Worm (Caenorhabditis elegans) whole organism, L1 larva: ENCODE results near the gene osm-11.

ENCODE experiments used
- C34B4.2 ChIP-seq: sonication (generic microtip); optimal IDR thresholded peaks from 2 replicates; lab custom pipeline; 2017; ENCODE audit warnings: mild to moderate bottlenecking, missing genetic modification characterization, missing compliant biosample characterization
- F16B12.6 ChIP-seq: fragments of 150-350 bp; optimal IDR thresholded peaks from 2 replicates; lab custom pipeline; 2014; ENCODE audit warnings: missing biosample characterization, missing genetic modification characterization
- Y116A8C.19 ChIP-seq: sonication (generic microtip); optimal IDR thresholded peaks from 2 replicates; lab custom pipeline; 2016; ENCODE audit warnings: missing compliant biosample characterization, missing genetic modification characterization, borderline replicate concordance
- aly-2 ChIP-seq: fragments of 150-350 bp; optimal IDR thresholded peaks from 2 replicates; lab custom pipeline; 2014; ENCODE audit warnings: missing biosample characterization, missing genetic modification characterization
- blmp-1 ChIP-seq: fragments of 150-350 bp; optimal IDR thresholded peaks from 2 replicates; lab custom pipeline; 2014; ENCODE audit warnings: missing biosample characterization, missing genetic modification characterization
- ceh-63 ChIP-seq: fragments of 200-800 bp; sonication (Bioruptor generic); optimal IDR thresholded peaks from 2 replicates; lab custom pipeline; 2018; ENCODE audit warnings: mild to moderate bottlenecking, missing genetic modification characterization, missing compliant biosample characterization
- ceh-88 ChIP-seq: fragments of 200-800 bp; sonication (Bioruptor generic); IDR thresholded peaks from 2 replicates; pipeline ENCODE4 v1.3.6; 2022; ENCODE audit warnings: missing genetic modification characterization, missing compliant biosample characterization
- ceh-90 ChIP-seq: sonication (generic microtip); optimal IDR thresholded peaks from 2 replicates; lab custom pipeline; 2016; ENCODE audit warnings: missing genetic modification characterization, missing compliant biosample characterization
- ces-1 ChIP-seq: fragments of 150-350 bp; optimal IDR thresholded peaks from 2 replicates; lab custom pipeline; 2014; ENCODE audit warnings: missing biosample characterization, missing genetic modification reagents, missing genetic modification characterization
- dpl-1 ChIP-seq, 3 experiments: fragments of 150-350 bp in 2 of 3; sonication (generic microtip) in 1 of 3; optimal IDR thresholded peaks; 2 replicates each; lab custom pipeline; 2014 to 2017; ENCODE audit warnings: missing biosample characterization in 3 of 3, missing genetic modification characterization in 3 of 3, missing genetic modification reagents in 3 of 3
- dsc-1 ChIP-seq: sonication (generic microtip); optimal IDR thresholded peaks from 2 replicates; lab custom pipeline; 2016; ENCODE audit warnings: mild to moderate bottlenecking, missing genetic modification characterization, missing compliant biosample characterization
- efl-3 ChIP-seq: fragments of 200-800 bp; sonication (Bioruptor generic); optimal IDR thresholded peaks from 2 replicates; lab custom pipeline; 2018; ENCODE audit warnings: mild to moderate bottlenecking, missing genetic modification characterization, missing compliant biosample characterization
- egl-13 ChIP-seq: sonication (generic microtip); optimal IDR thresholded peaks from 2 replicates; lab custom pipeline; 2016; ENCODE audit warnings: missing genotype, missing genetic modification reagents, missing genetic modification characterization, missing compliant biosample characterization
- elt-2 ChIP-seq: sonication (generic microtip); optimal IDR thresholded peaks from 2 replicates; lab custom pipeline; 2016; ENCODE audit warnings: missing genetic modification characterization, mild to moderate bottlenecking, inconsistent platforms, missing compliant biosample characterization, missing genetic modification reagents
- ets-5 ChIP-seq: fragments of 200-800 bp; sonication (Bioruptor generic); IDR thresholded peaks from 2 replicates; pipeline ENCODE4 v1.3.6; 2022; ENCODE audit warnings: missing genetic modification characterization, missing compliant biosample characterization
- fkh-10 ChIP-seq: sonication (generic microtip); optimal IDR thresholded peaks from 2 replicates; lab custom pipeline; 2017; ENCODE audit warnings: missing biosample characterization, missing genetic modification reagents, missing genetic modification characterization
- fkh-8 ChIP-seq: sonication (generic microtip); optimal IDR thresholded peaks from 2 replicates; lab custom pipeline; 2016; ENCODE audit warnings: mild to moderate bottlenecking, missing genetic modification characterization, missing compliant biosample characterization
- fos-1 ChIP-seq: fragments of 150-350 bp; optimal IDR thresholded peaks from 2 replicates; lab custom pipeline; 2014; ENCODE audit warnings: missing biosample characterization, missing genetic modification characterization
- grh-1 ChIP-seq: fragments of 200-800 bp; sonication (Bioruptor generic); IDR thresholded peaks from 2 replicates; pipeline ENCODE4 v1.3.6; 2022; ENCODE audit warnings: missing genetic modification reagents, missing genetic modification characterization, missing compliant biosample characterization
- hlh-4 ChIP-seq: sonication (generic microtip); optimal IDR thresholded peaks from 2 replicates; lab custom pipeline; 2016; ENCODE audit warnings: mild to moderate bottlenecking, missing genetic modification characterization, missing compliant biosample characterization
- hpl-2 ChIP-seq: fragments of 150-350 bp; optimal IDR thresholded peaks from 2 replicates; lab custom pipeline; 2014; ENCODE audit warnings: missing biosample characterization, missing genetic modification reagents, missing genetic modification characterization
- isw-1 ChIP-seq: fragments of 200-800 bp; sonication (Bioruptor generic); IDR thresholded peaks from 2 replicates; pipeline ENCODE4 v1.3.6; 2022; ENCODE audit warnings: missing genetic modification characterization, missing compliant biosample characterization
- jun-1 ChIP-seq: fragments of 150-350 bp; optimal IDR thresholded peaks from 2 replicates; lab custom pipeline; 2014; ENCODE audit warnings: missing biosample characterization, missing genetic modification reagents, missing genetic modification characterization
- lin-13 ChIP-seq: fragments of 150-350 bp; optimal IDR thresholded peaks from 2 replicates; lab custom pipeline; 2014; ENCODE audit warnings: missing biosample characterization, missing genetic modification reagents, missing genetic modification characterization
- lin-14 ChIP-seq: fragments of 200-800 bp; sonication (Bioruptor generic); optimal IDR thresholded peaks from 2 replicates; lab custom pipeline; 2018; ENCODE audit warnings: mild to moderate bottlenecking, missing genetic modification characterization, moderate library complexity, missing compliant biosample characterization
- lin-35 ChIP-seq, 2 experiments: fragments of 150-350 bp; optimal IDR thresholded peaks; 2 replicates each; lab custom pipeline; 2014; ENCODE audit warnings: missing biosample characterization in 2 of 2, missing genetic modification characterization in 2 of 2, missing genetic modification reagents in 2 of 2
- lir-3 ChIP-seq: sonication (generic microtip); optimal IDR thresholded peaks from 2 replicates; lab custom pipeline; 2016; ENCODE audit warnings: mild to moderate bottlenecking, missing genetic modification characterization, moderate library complexity, missing compliant biosample characterization; ENCODE audit not compliant: poor library complexity
- mdl-1 ChIP-seq, 2 experiments: fragments of 150-350 bp; optimal IDR thresholded peaks; 2 replicates each; lab custom pipeline; 2014 to 2017; ENCODE audit warnings: missing biosample characterization in 2 of 2, missing genetic modification characterization in 2 of 2, inconsistent platforms in 1 of 2
- mep-1 ChIP-seq: fragments of 150-350 bp; optimal IDR thresholded peaks from 2 replicates; lab custom pipeline; 2014; ENCODE audit warnings: missing biosample characterization, missing genetic modification characterization
- nhr-12 ChIP-seq: sonication (generic microtip); optimal IDR thresholded peaks from 2 replicates; lab custom pipeline; 2017; ENCODE audit warnings: missing biosample characterization, missing genetic modification characterization
- nhr-20 ChIP-seq: sonication (generic microtip); optimal IDR thresholded peaks from 2 replicates; lab custom pipeline; 2016; ENCODE audit warnings: mild to moderate bottlenecking, missing genetic modification characterization, missing compliant biosample characterization
- nhr-47 ChIP-seq: sonication (generic microtip); optimal IDR thresholded peaks from 2 replicates; lab custom pipeline; 2016; ENCODE audit warnings: mild to moderate bottlenecking, missing genetic modification characterization, moderate library complexity, missing compliant biosample characterization
- nhr-76 ChIP-seq: sonication (generic microtip); optimal IDR thresholded peaks from 2 replicates; lab custom pipeline; 2017; ENCODE audit warnings: missing biosample characterization, missing genetic modification characterization
- nhr-77 ChIP-seq: fragments of 150-350 bp; optimal IDR thresholded peaks from 2 replicates; lab custom pipeline; 2014; ENCODE audit warnings: missing biosample characterization, missing genetic modification characterization
- nhr-84 ChIP-seq: sonication (generic microtip); optimal IDR thresholded peaks from 2 replicates; lab custom pipeline; 2017; ENCODE audit warnings: missing biosample characterization, missing genetic modification characterization
- nhr-85 ChIP-seq: sonication (generic microtip); peaks from one replicate; lab custom pipeline; 2016; ENCODE audit warnings: missing genetic modification characterization, inconsistent platforms, missing compliant biosample characterization
- nhr-90 ChIP-seq: sonication (generic microtip); optimal IDR thresholded peaks from 2 replicates; lab custom pipeline; 2016; ENCODE audit warnings: mild to moderate bottlenecking, missing genetic modification characterization, missing compliant biosample characterization; ENCODE audit not compliant: poor library complexity
- pax-3 ChIP-seq: fragments of 200-800 bp; sonication (Bioruptor generic); optimal IDR thresholded peaks from 2 replicates; lab custom pipeline; 2018; ENCODE audit warnings: mild to moderate bottlenecking, missing genetic modification characterization, moderate library complexity, missing compliant biosample characterization
- pqm-1 ChIP-seq: sonication (generic microtip); optimal IDR thresholded peaks from 3 replicates; lab custom pipeline; 2017; ENCODE audit warnings: missing biosample characterization, missing genetic modification characterization
- rnt-1 ChIP-seq: sonication (generic microtip); optimal IDR thresholded peaks from 2 replicates; lab custom pipeline; 2016; ENCODE audit warnings: mild to moderate bottlenecking, missing genetic modification characterization, moderate library complexity, missing compliant biosample characterization
- skn-1 ChIP-seq: fragments of 150-350 bp; optimal IDR thresholded peaks from 2 replicates; lab custom pipeline; 2014; ENCODE audit warnings: missing biosample characterization, missing genetic modification characterization
- sptf-1 ChIP-seq: fragments of 150-350 bp; optimal IDR thresholded peaks from 2 replicates; lab custom pipeline; 2014; ENCODE audit warnings: missing biosample characterization, missing genetic modification characterization
- sup-37 ChIP-seq: fragments of 200-800 bp; sonication (Bioruptor generic); optimal IDR thresholded peaks from 2 replicates; lab custom pipeline; 2018; ENCODE audit warnings: mild to moderate bottlenecking, missing genetic modification characterization, missing compliant biosample characterization
- swsn-7 ChIP-seq: sonication (generic microtip); optimal IDR thresholded peaks from 2 replicates; lab custom pipeline; 2016; ENCODE audit warnings: missing genetic modification characterization, missing compliant biosample characterization
- tlp-1 ChIP-seq: fragments of 150-350 bp; optimal IDR thresholded peaks from 2 replicates; lab custom pipeline; 2014; ENCODE audit warnings: missing biosample characterization, missing genetic modification characterization
- unc-130 ChIP-seq: fragments of 150-350 bp; optimal IDR thresholded peaks from 2 replicates; lab custom pipeline; 2017; ENCODE audit warnings: missing biosample characterization, missing genetic modification characterization, inconsistent platforms
- unc-62 ChIP-seq: fragments of 150-350 bp; optimal IDR thresholded peaks from 2 replicates; lab custom pipeline; 2014; ENCODE audit warnings: missing biosample characterization, missing genetic modification reagents, missing genetic modification characterization
- unc-98 ChIP-seq: fragments of 200-800 bp; sonication (Bioruptor generic); IDR thresholded peaks from 2 replicates; pipeline ENCODE4 v1.3.6; 2022; ENCODE audit warnings: missing genetic modification characterization, missing compliant biosample characterization
- vab-15 ChIP-seq: sonication (generic microtip); optimal IDR thresholded peaks from 2 replicates; lab custom pipeline; 2017; ENCODE audit warnings: missing genotype, mild to moderate bottlenecking, missing genetic modification characterization, missing compliant biosample characterization
- xbp-1 ChIP-seq: sonication (generic microtip); optimal IDR thresholded peaks from 2 replicates; lab custom pipeline; 2016; ENCODE audit warnings: missing genetic modification characterization, missing compliant biosample characterization
- ztf-11 ChIP-seq, 2 experiments: sonication (generic microtip); optimal IDR thresholded peaks; 2 replicates each; lab custom pipeline; 2016 to 2017; ENCODE audit warnings: missing genetic modification characterization in 2 of 2, missing biosample characterization in 1 of 2, missing compliant biosample characterization in 1 of 2
- ztf-4 ChIP-seq: fragments of 150-350 bp; optimal IDR thresholded peaks from 2 replicates; lab custom pipeline; 2014; ENCODE audit warnings: missing biosample characterization, missing genetic modification characterization

Gene osm-11

ce11 chrX:17419813-17420584, 1.4 kb downstream of the osm-11 start (continued):
- no peak for TF ChIP-seq unc-98 (GFP tag; lab: Robert Waterston, UW)
- TF ChIP-seq F16B12.6, result no peak
- no peak for TF ChIP-seq nhr-12 (tag; lab: Kevin White, UChicago)
- no peak for TF ChIP-seq ces-1 (GFP tag; lab: Kevin White, UChicago)
- TF ChIP-seq lir-3 (tag; lab: Kevin White, UChicago), result no peak
- TF ChIP-seq hpl-2 (GFP tag; lab: Kevin White, UChicago), result peak; percentile 42
- peak; percentile 59 for TF ChIP-seq aly-2 (tag; lab: Kevin White, UChicago)
- no peak for TF ChIP-seq ceh-88 (GFP tag; lab: Robert Waterston, UW)
- TF ChIP-seq blmp-1, result peak; percentile 73
- TF ChIP-seq pqm-1 (tag; lab: Kevin White, UChicago), result no peak
- no peak for TF ChIP-seq vab-15 (tag; lab: Kevin White, UChicago)
- TF ChIP-seq ztf-4 (tag; lab: Kevin White, UChicago), result peak; percentile 94
- no peak for TF ChIP-seq nhr-77 (tag; lab: Kevin White, UChicago)
- peak; percentile 45 for TF ChIP-seq lin-14 (GFP tag; lab: Kevin White, UChicago)
- TF ChIP-seq grh-1 (GFP tag; lab: Robert Waterston, UW), result no peak
- peak; percentile 26 for TF ChIP-seq jun-1 (tag; lab: Kevin White, UChicago)
- TF ChIP-seq efl-3 (GFP tag; lab: Kevin White, UChicago), result no peak
- TF ChIP-seq fos-1 (tag; lab: Kevin White, UChicago), result peak; percentile 48
- TF ChIP-seq lin-35 (GFP tag; optimal IDR thresholded peaks at IDR 0.05; lab: Kevin White, UChicago), result peak in 1 of 2 experiments; percentile 47
- no peak for TF ChIP-seq sptf-1 (tag; lab: Kevin White, UChicago)
- peak; percentile 83 for TF ChIP-seq nhr-90 (tag; lab: Kevin White, UChicago)
- TF ChIP-seq nhr-76 (tag; lab: Kevin White, UChicago), result no peak
- TF ChIP-seq pax-3 (tag; lab: Kevin White, UChicago), result no peak
- no peak for TF ChIP-seq ceh-63 (GFP tag; lab: Kevin White, UChicago)
- TF ChIP-seq tlp-1 (tag; lab: Kevin White, UChicago), result no peak
- TF ChIP-seq isw-1 (GFP tag; lab: Robert Waterston, UW), result no peak
- TF ChIP-seq fkh-8, result no peak
- TF ChIP-seq ztf-11 (tag; optimal IDR thresholded peaks at IDR 0.05; lab: Kevin White, UChicago), result no peak
- TF ChIP-seq nhr-85 (tag; lab: Kevin White, UChicago), result peak; percentile 91
- peak in 1 of 2 experiments; percentile 42 for TF ChIP-seq mdl-1 (tag; optimal IDR thresholded peaks at IDR 0.05; lab: Kevin White, UChicago)
- TF ChIP-seq dpl-1 (GFP tag; optimal IDR thresholded peaks at IDR 0.05; lab: Kevin White, UChicago), result no peak
- no peak for TF ChIP-seq sup-37 (GFP tag; lab: Kevin White, UChicago)
- peak; percentile 22 for TF ChIP-seq lin-13 (GFP tag; lab: Kevin White, UChicago)
- TF ChIP-seq Y116A8C.19 (tag; lab: Kevin White, UChicago), result no peak
- TF ChIP-seq mep-1 (tag; lab: Kevin White, UChicago), result peak; percentile 21
- no peak for TF ChIP-seq rnt-1 (tag; lab: Kevin White, UChicago)
- TF ChIP-seq C34B4.2 (tag; lab: Kevin White, UChicago), result no peak
- no peak for TF ChIP-seq hlh-4 (tag; lab: Kevin White, UChicago)
- TF ChIP-seq egl-13 (tag; lab: Kevin White, UChicago), result no peak
- no peak for TF ChIP-seq xbp-1 (tag; lab: Kevin White, UChicago)
- no peak for TF ChIP-seq ceh-90 (tag; lab: Kevin White, UChicago)
- TF ChIP-seq fkh-10 (GFP tag; lab: Kevin White, UChicago), result no peak
- TF ChIP-seq swsn-7, result no peak
- TF ChIP-seq nhr-47 (tag; lab: Kevin White, UChicago), result peak; percentile 28
- no peak for TF ChIP-seq dsc-1 (tag; lab: Kevin White, UChicago)
- no peak for TF ChIP-seq nhr-84 (tag; lab: Kevin White, UChicago)
- TF ChIP-seq elt-2, result no peak
- peak; percentile 36 for TF ChIP-seq nhr-20 (tag; lab: Kevin White, UChicago)
- no peak for TF ChIP-seq unc-130
- no peak for TF ChIP-seq unc-62 (GFP tag; lab: Kevin White, UChicago)
- TF ChIP-seq ets-5 (GFP tag; lab: Robert Waterston, UW), result 0 out of 2 replicates have a peak, but pooled peaks have one; percentile 7
- no peak for TF ChIP-seq skn-1 (tag; lab: Kevin White, UChicago)
